Fruit fly (Drosophila melanogaster) whole organism, embryonic: Measurements from ENCODE around the gene CG43085.

Experiments used
- Ada2b ChIP-seq: fragments of 200-800 bp; sonication (Bioruptor generic); IDR thresholded peaks from 2 replicates; pipeline ENCODE4 v1.3.6; 2022; ENCODE audit warnings: missing biosample characterization, missing genetic modification characterization
- B-H1 ChIP-seq: fragments of 200-800 bp; sonication (Bioruptor generic); IDR thresholded peaks from 3 replicates; pipeline ENCODE4 v1.3.6; 2022; ENCODE audit warnings: missing biosample characterization, missing genetic modification characterization
- CG14965 ChIP-seq: fragments of 200-800 bp; sonication (Bioruptor generic); optimal IDR thresholded peaks from 2 replicates; lab custom pipeline; 2016; ENCODE audit warnings: missing biosample characterization, missing genetic modification characterization, borderline replicate concordance
- CG17568 ChIP-seq: fragments of 200-800 bp; sonication (Bioruptor generic); optimal IDR thresholded peaks from 2 replicates; lab custom pipeline; 2018; ENCODE audit warnings: missing biosample characterization, mild to moderate bottlenecking, missing genetic modification characterization, moderate library complexity
- CG2875 ChIP-seq: fragments of 200-800 bp; sonication (Bioruptor generic); optimal IDR thresholded peaks from 2 replicates; lab custom pipeline; 2017; ENCODE audit warnings: missing biosample characterization, mild to moderate bottlenecking, missing genetic modification characterization, missing genetic modification reagents
- CG5953 ChIP-seq: fragments of 200-800 bp; sonication (Bioruptor generic); IDR thresholded peaks from 2 replicates; pipeline ENCODE4 v1.3.6; 2022; ENCODE audit warnings: missing biosample characterization, missing genetic modification characterization
- CG6175 ChIP-seq: fragments of 200-800 bp; sonication (Bioruptor generic); IDR thresholded peaks from 3 replicates; pipeline ENCODE4 v1.3.6; 2022; ENCODE audit warnings: missing biosample characterization, missing genetic modification characterization
- CG7271 ChIP-seq: fragments of 200-800 bp; sonication (Bioruptor generic); optimal IDR thresholded peaks from 2 replicates; lab custom pipeline; 2018; ENCODE audit warnings: missing biosample characterization, mild to moderate bottlenecking, missing genetic modification characterization, moderate library complexity
- CG7928 ChIP-seq: fragments of 200-800 bp; sonication (Bioruptor generic); optimal IDR thresholded peaks from 2 replicates; lab custom pipeline; 2017; ENCODE audit warnings: missing biosample characterization, mild to moderate bottlenecking, missing genetic modification characterization
- CTCF ChIP-seq: fragments of 200-800 bp; sonication (Bioruptor generic); optimal IDR thresholded peaks from 2 replicates; lab custom pipeline; 2017; ENCODE audit warnings: missing biosample characterization, mild to moderate bottlenecking, missing genetic modification characterization, moderate library complexity
- Chrac-16 ChIP-seq: fragments of 200-800 bp; sonication (Bioruptor generic); optimal IDR thresholded peaks from 3 replicates; lab custom pipeline; 2016; ENCODE audit warnings: missing biosample characterization, missing genetic modification characterization
- CoRest ChIP-seq: fragments of 200-800 bp; sonication (Bioruptor generic); optimal IDR thresholded peaks from 3 replicates; lab custom pipeline; 2018; ENCODE audit warnings: missing biosample characterization, mild to moderate bottlenecking, missing genetic modification characterization, moderate library complexity
- D19B ChIP-seq: fragments of 200-800 bp; sonication (Bioruptor generic); optimal IDR thresholded peaks from 2 replicates; lab custom pipeline; 2017; ENCODE audit warnings: missing biosample characterization, mild to moderate bottlenecking, missing genetic modification characterization
- Elba2 ChIP-seq: fragments of 200-800 bp; sonication (Bioruptor generic); optimal IDR thresholded peaks from 3 replicates; lab custom pipeline; 2016; ENCODE audit warnings: missing biosample characterization, missing genetic modification characterization
- Gug ChIP-seq: fragments of 200-800 bp; sonication (Bioruptor generic); IDR thresholded peaks from 4 replicates; pipeline ENCODE4 v1.3.6; 2022; ENCODE audit warnings: missing biosample characterization, missing genetic modification characterization
- Hr78 ChIP-seq, 2 experiments: fragments of 200-800 bp in 1 of 2; fragments of >200 bp in 1 of 2; sonication (Bioruptor generic) in 1 of 2; optimal IDR thresholded peaks; 2 replicates each; lab custom pipeline; 2017 to 2019; ENCODE audit warnings: missing biosample characterization in 2 of 2, missing genetic modification characterization in 2 of 2, mild to moderate bottlenecking in 1 of 2, moderate library complexity in 1 of 2
- Lpt ChIP-seq: fragments of >200 bp; optimal IDR thresholded peaks from 2 replicates; lab custom pipeline; 2018; ENCODE audit warnings: missing biosample characterization, missing genetic modification characterization
- Myb ChIP-seq: fragments of 200-800 bp; sonication (Bioruptor generic); optimal IDR thresholded peaks from 2 replicates; lab custom pipeline; 2016; ENCODE audit warnings: missing biosample characterization, missing genetic modification characterization
- NK7.1 ChIP-seq: fragments of 200-800 bp; sonication (Bioruptor generic); optimal IDR thresholded peaks from 3 replicates; lab custom pipeline; 2016; ENCODE audit warnings: missing biosample characterization, missing genetic modification characterization
- Rx ChIP-seq: fragments of 200-800 bp; sonication (Bioruptor generic); IDR thresholded peaks from 2 replicates; pipeline ENCODE4 v1.3.6; 2022; ENCODE audit warnings: missing biosample characterization, missing genetic modification characterization
- Sin3A ChIP-seq: fragments of >200 bp; optimal IDR thresholded peaks from 2 replicates; lab custom pipeline; 2018
- Sox102F ChIP-seq: fragments of 200-800 bp; sonication (Bioruptor generic); optimal IDR thresholded peaks from 2 replicates; lab custom pipeline; 2018; ENCODE audit warnings: missing biosample characterization, mild to moderate bottlenecking, missing genetic modification characterization, moderate library complexity
- Spps ChIP-seq: fragments of 200-800 bp; sonication (Bioruptor generic); optimal IDR thresholded peaks from 2 replicates; lab custom pipeline; 2018; ENCODE audit warnings: missing biosample characterization, mild to moderate bottlenecking, missing genetic modification characterization
- Xbp1 ChIP-seq: fragments of 200-800 bp; sonication (Bioruptor generic); optimal IDR thresholded peaks from 3 replicates; lab custom pipeline; 2016; ENCODE audit warnings: missing biosample characterization, mild to moderate bottlenecking, missing genetic modification characterization
- ac ChIP-seq: fragments of 200-800 bp; sonication (Bioruptor generic); optimal IDR thresholded peaks from 3 replicates; lab custom pipeline; 2017; ENCODE audit warnings: missing biosample characterization, mild to moderate bottlenecking, missing genetic modification characterization
- al ChIP-seq: fragments of 200-800 bp; sonication (Bioruptor generic); IDR thresholded peaks from 2 replicates; pipeline ENCODE4 v1.3.6; 2022; ENCODE audit warnings: missing biosample characterization, missing genetic modification characterization
- ato ChIP-seq: fragments of 200-800 bp; sonication (Bioruptor generic); IDR thresholded peaks from 2 replicates; pipeline ENCODE4 v1.3.6; 2022; ENCODE audit warnings: missing biosample characterization, missing genetic modification characterization; ENCODE audit not compliant: partially characterized antibody
- bigmax ChIP-seq: fragments of 200-800 bp; sonication (Bioruptor generic); optimal IDR thresholded peaks from 2 replicates; lab custom pipeline; 2018; ENCODE audit warnings: missing biosample characterization, mild to moderate bottlenecking, missing genetic modification characterization
- bsh ChIP-seq, 2 experiments: fragments of 200-800 bp; sonication (Bioruptor generic); optimal IDR thresholded peaks; 2 replicates each; lab custom pipeline; 2017 to 2018; ENCODE audit warnings: mild to moderate bottlenecking in 2 of 2, missing biosample characterization in 2 of 2, missing genetic modification characterization in 2 of 2, moderate library complexity in 1 of 2
- cad ChIP-seq: fragments of >200 bp; optimal IDR thresholded peaks from 2 replicates; lab custom pipeline; 2017; ENCODE audit warnings: missing biosample characterization, missing genetic modification characterization
- chm ChIP-seq: fragments of 200-800 bp; sonication (Bioruptor generic); IDR thresholded peaks from 2 replicates; pipeline ENCODE4 v1.3.6; 2022; ENCODE audit warnings: missing biosample characterization, missing genetic modification characterization
- dan ChIP-seq: fragments of 200-800 bp; sonication (Bioruptor generic); IDR thresholded peaks from 2 replicates; pipeline ENCODE4 v1.3.6; 2022; ENCODE audit warnings: missing biosample characterization, missing genetic modification characterization
- gsb-n ChIP-seq: fragments of 200-800 bp; sonication (Bioruptor generic); optimal IDR thresholded peaks from 3 replicates; lab custom pipeline; 2018; ENCODE audit warnings: missing biosample characterization, mild to moderate bottlenecking, missing genetic modification characterization
- gt ChIP-seq: fragments of 200-800 bp; sonication (Bioruptor generic); IDR thresholded peaks from 2 replicates; pipeline ENCODE4 v1.3.6; 2022; ENCODE audit warnings: missing biosample characterization, missing genetic modification characterization
- klu ChIP-seq: fragments of 200-800 bp; sonication (Bioruptor generic); IDR thresholded peaks from 2 replicates; pipeline ENCODE4 v1.3.6; 2022; ENCODE audit warnings: missing biosample characterization, missing genetic modification characterization
- lilli ChIP-seq: fragments of 200-800 bp; sonication (Bioruptor generic); optimal IDR thresholded peaks from 3 replicates; lab custom pipeline; 2016; ENCODE audit warnings: missing biosample characterization, missing genetic modification characterization
- lmd ChIP-seq: fragments of 200-800 bp; sonication (Bioruptor generic); IDR thresholded peaks from 2 replicates; pipeline ENCODE4 v1.3.6; 2022; ENCODE audit warnings: missing biosample characterization, missing genetic modification characterization
- lola ChIP-seq, 3 experiments: fragments of >200 bp in 2 of 3; fragments of 200-800 bp in 1 of 3; sonication (Bioruptor generic) in 1 of 3; optimal IDR thresholded peaks; 2 replicates each; lab custom pipeline; 2017 to 2019; ENCODE audit warnings: missing biosample characterization in 3 of 3, missing genetic modification characterization in 3 of 3, mild to moderate bottlenecking in 1 of 3, moderate library complexity in 1 of 3
- nerfin-2 ChIP-seq: fragments of 200-800 bp; sonication (Bioruptor generic); IDR thresholded peaks from 2 replicates; pipeline ENCODE4 v1.3.6; 2022; ENCODE audit warnings: missing biosample characterization, missing genetic modification characterization; ENCODE audit not compliant: partially characterized antibody
- pnt ChIP-seq: fragments of 200-800 bp; sonication (Bioruptor generic); optimal IDR thresholded peaks from 3 replicates; lab custom pipeline; 2016; ENCODE audit warnings: missing biosample characterization, missing genetic modification characterization
- psq ChIP-seq: fragments of 200-800 bp; sonication (Bioruptor generic); optimal IDR thresholded peaks from 2 replicates; lab custom pipeline; 2017; ENCODE audit warnings: missing biosample characterization, missing genetic modification characterization
- pum ChIP-seq: fragments of 200-800 bp; sonication (Bioruptor generic); optimal IDR thresholded peaks from 2 replicates; lab custom pipeline; 2016; ENCODE audit warnings: missing biosample characterization, missing genetic modification characterization
- run ChIP-seq: fragments of 200-800 bp; sonication (Bioruptor generic); optimal IDR thresholded peaks from 3 replicates; lab custom pipeline; 2018; ENCODE audit warnings: missing biosample characterization, mild to moderate bottlenecking, missing genetic modification characterization
- sima ChIP-seq: fragments of 200-800 bp; sonication (Bioruptor generic); optimal IDR thresholded peaks from 2 replicates; lab custom pipeline; 2016; ENCODE audit warnings: missing biosample characterization, missing genetic modification characterization
- slbo ChIP-seq: fragments of 200-800 bp; sonication (Bioruptor generic); IDR thresholded peaks from 2 replicates; pipeline ENCODE4 v1.3.6; 2022; ENCODE audit warnings: missing biosample characterization, missing genetic modification characterization
- tap ChIP-seq: fragments of 200-800 bp; optimal IDR thresholded peaks from 3 replicates; lab custom pipeline; 2019; ENCODE audit warnings: missing biosample characterization, mild to moderate bottlenecking, missing genetic modification characterization, moderate library complexity
- tll ChIP-seq, 2 experiments: fragments of 200-800 bp in 1 of 2; fragments of >200 bp in 1 of 2; sonication (Bioruptor generic) in 1 of 2; optimal IDR thresholded peaks; 2 replicates each; lab custom pipeline; 2017 to 2019; ENCODE audit warnings: missing biosample characterization in 2 of 2, missing genetic modification characterization in 2 of 2, mild to moderate bottlenecking in 1 of 2, moderate library complexity in 1 of 2
- unc-4 ChIP-seq: fragments of 200-800 bp; sonication (Bioruptor generic); IDR thresholded peaks from 2 replicates; pipeline ENCODE4 v1.3.6; 2022; ENCODE audit warnings: missing biosample characterization, missing genetic modification characterization; ENCODE audit not compliant: partially characterized antibody
- vvl ChIP-seq: fragments of 200-800 bp; sonication (Bioruptor generic); IDR thresholded peaks from 2 replicates; pipeline ENCODE4 v1.3.6; 2022; ENCODE audit warnings: missing biosample characterization, missing genetic modification characterization
- wdn ChIP-seq: fragments of 200-800 bp; sonication (Bioruptor generic); IDR thresholded peaks from 2 replicates; pipeline ENCODE4 v1.3.6; 2022; ENCODE audit warnings: missing biosample characterization, missing genetic modification characterization
- wek ChIP-seq: fragments of 200-800 bp; sonication (Bioruptor generic); optimal IDR thresholded peaks from 3 replicates; lab custom pipeline; 2018; ENCODE audit warnings: missing biosample characterization, mild to moderate bottlenecking, missing genetic modification characterization, moderate library complexity
- yki ChIP-seq: fragments of >200 bp; optimal IDR thresholded peaks from 3 replicates; lab custom pipeline; 2018

The CG43085 gene

DNA sequence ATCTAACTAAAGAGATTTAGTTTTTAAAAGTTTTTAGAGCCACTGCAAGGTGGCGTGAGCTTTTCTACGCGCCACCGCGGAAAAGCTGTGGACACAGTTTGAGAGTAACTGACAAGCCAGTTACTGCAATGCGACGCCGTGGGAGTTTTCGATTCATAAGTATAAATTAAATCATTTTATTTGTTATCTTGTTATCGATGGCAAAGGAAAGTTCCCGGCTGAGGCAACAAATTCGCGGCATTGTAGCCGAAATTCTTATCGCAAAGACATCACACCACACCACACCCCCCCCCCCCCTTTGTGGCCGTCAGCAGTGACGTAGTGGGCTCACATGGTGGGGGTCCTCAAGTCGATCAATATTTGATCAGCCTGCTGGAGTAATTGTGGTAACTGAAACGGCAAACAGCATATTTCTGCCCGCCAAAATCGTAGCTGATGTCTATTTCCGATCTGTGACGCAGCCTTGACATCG is 9.3 kb upstream of the CG43085 start (continued):
- TF ChIP-seq CG7928 (GFP tag; lab: Kevin White, UChicago) (no peak), lola (GFP tag; optimal IDR thresholded peaks at IDR 0.05; lab: Kevin White, UChicago) (no peak), dan (GFP tag; lab: Robert Waterston, UW) (no peak), tap (no peak), CG7271 (tag; lab: Kevin White, UChicago) (no peak), pum (GFP tag; lab: Kevin White, UChicago) (no peak), nerfin-2 (GFP tag; lab: Robert Waterston, UW) (no peak), Myb (GFP tag; lab: Kevin White, UChicago) (no peak), Rx (no peak), bsh (GFP tag; optimal IDR thresholded peaks at IDR 0.05; lab: Kevin White, UChicago) (peak in 1 of 2 experiments; percentile 20), CoRest (tag; lab: Kevin White, UChicago) (no peak), NK7.1 (GFP tag; lab: Kevin White, UChicago) (no peak), D19B (GFP tag; lab: Kevin White, UChicago) (peak; percentile 8), pnt (GFP tag; lab: Kevin White, UChicago) (no peak), psq (GFP tag; lab: Kevin White, UChicago) (peak; percentile 5), CG5953 (no peak), lmd (no peak), klu (no peak), Chrac-16 (GFP tag; lab: Kevin White, UChicago) (no peak), Hr78 (GFP tag; optimal IDR thresholded peaks at IDR 0.05; lab: Kevin White, UChicago) (no peak), cad (GFP tag; lab: Kevin White, UChicago) (peak; percentile 37), wdn (0 out of 2 replicates have a peak, but pooled peaks have one; percentile 11), yki (no peak), lilli (no peak), Lpt (GFP tag; lab: Kevin White, UChicago) (no peak), wek (GFP tag; lab: Kevin White, UChicago) (peak; percentile 34), gt (GFP tag; lab: Robert Waterston, UW) (no peak), al (GFP tag; lab: Robert Waterston, UW) (no peak), Ada2b (GFP tag; lab: Robert Waterston, UW) (no peak), run (tag; lab: Kevin White, UChicago) (no peak), Sin3A (lab: Kevin White, UChicago) (no peak), CG17568 (GFP tag; lab: Kevin White, UChicago) (peak; percentile 36), Sox102F (GFP tag; lab: Kevin White, UChicago) (no peak), vvl (peak; percentile 58; the same call in 1 of the 2 replicates), CG2875 (no peak), Elba2 (GFP tag; lab: Kevin White, UChicago) (no peak), Gug (GFP tag; lab: Robert Waterston, UW) (no peak), unc-4 (no peak), B-H1 (GFP tag; lab: Robert Waterston, UW) (no peak; the same call in 2 of the 3 replicates), ac (no peak), bigmax (GFP tag; lab: Kevin White, UChicago) (peak; percentile 24), chm (GFP tag; lab: Robert Waterston, UW) (no peak), ato (GFP tag; lab: Robert Waterston, UW) (no peak), Xbp1 (GFP tag; lab: Kevin White, UChicago) (no peak), sima (GFP tag; lab: Kevin White, UChicago) (no peak), slbo (GFP tag; lab: Robert Waterston, UW) (0 out of 2 replicates have a peak, but pooled peaks have one; percentile 20), tll (GFP tag; optimal IDR thresholded peaks at IDR 0.05; lab: Kevin White, UChicago) (no peak), Spps (no peak), CG6175 (GFP tag; lab: Robert Waterston, UW) (0 out of 3 replicates have a peak, but pooled peaks have one; percentile 19), CTCF (GFP tag; lab: Kevin White, UChicago) (peak; percentile 66), gsb-n (no peak), CG14965 (GFP tag; lab: Kevin White, UChicago) (no peak)
